Worm (Caenorhabditis elegans) whole organism, late embryonic: Measurements from ENCODE around the gene hpo-36.

Experiments
- C38D4.7 ChIP-seq: fragments of 200-800 bp; sonication (Bioruptor generic); optimal IDR thresholded peaks from 2 replicates; lab custom pipeline; 2018; ENCODE audit warnings: mild to moderate bottlenecking, missing genetic modification characterization, moderate library complexity, missing compliant biosample characterization
- K09A11.1 ChIP-seq: sonication (generic microtip); optimal IDR thresholded peaks from 2 replicates; lab custom pipeline; 2017; ENCODE audit warnings: antibody characterized with exemption, mild to moderate bottlenecking, missing genetic modification characterization, missing compliant biosample characterization; ENCODE audit not compliant: insufficient read depth
- hlh-13 ChIP-seq: fragments of 200-800 bp; sonication (Bioruptor generic); optimal IDR thresholded peaks from 2 replicates; lab custom pipeline; 2018; ENCODE audit warnings: mild to moderate bottlenecking, missing genetic modification characterization, missing compliant biosample characterization
- hlh-6 ChIP-seq: sonication (generic microtip); optimal IDR thresholded peaks from 2 replicates; lab custom pipeline; 2016; ENCODE audit warnings: missing genotype, missing genetic modification characterization, missing compliant biosample characterization
- pha-4 ChIP-seq: fragments of 150-350 bp; optimal IDR thresholded peaks from 2 replicates; lab custom pipeline; 2018; ENCODE audit warnings: missing biosample characterization, missing genetic modification reagents, missing genetic modification characterization
- sox-4 ChIP-seq: sonication (generic microtip); optimal IDR thresholded peaks from 2 replicates; lab custom pipeline; 2017; ENCODE audit warnings: mild to moderate bottlenecking, missing genetic modification characterization, inconsistent platforms, missing compliant biosample characterization
- ttx-3 ChIP-seq: sonication (generic microtip); optimal IDR thresholded peaks from 2 replicates; lab custom pipeline; 2016; ENCODE audit warnings: missing genetic modification reagents, missing genetic modification characterization, missing compliant biosample characterization

ce11 chrV:3768270-3768669 lies 29.1 kb upstream of the hpo-36 start, which contains the start of gene R08E5.4:
- TF ChIP-seq ttx-3 (tag; lab: Kevin White, UChicago) (no peak), hlh-6 (tag; lab: Kevin White, UChicago) (no peak), C38D4.7 (GFP tag; lab: Kevin White, UChicago) (no peak), K09A11.1 (tag; lab: Kevin White, UChicago) (no peak), pha-4 (tag; lab: Kevin White, UChicago) (no peak), sox-4 (tag; lab: Kevin White, UChicago) (no peak), hlh-13 (GFP tag; lab: Kevin White, UChicago) (no peak)
